Fruit fly (Drosophila melanogaster) whole organism, wandering third instar larva: Measurements from ENCODE around the gene PGRP-LC.

ENCODE experiments used
- Abd-B ChIP-seq: fragments of >200 bp; optimal IDR thresholded peaks from 2 replicates; lab custom pipeline; 2017; ENCODE audit warnings: missing biosample characterization, missing genetic modification characterization
- CG32264 ChIP-seq: fragments of 200-800 bp; sonication (Bioruptor generic); optimal IDR thresholded peaks from 2 replicates; lab custom pipeline; 2016; ENCODE audit warnings: missing biosample characterization, missing genetic modification characterization
- CG9705 ChIP-seq: fragments of 200-800 bp; sonication (Bioruptor generic); optimal IDR thresholded peaks from 2 replicates; lab custom pipeline; 2018; ENCODE audit warnings: missing biosample characterization, mild to moderate bottlenecking, missing genetic modification characterization
- CrebA ChIP-seq: fragments of 200-800 bp; sonication (Bioruptor generic); optimal IDR thresholded peaks from 2 replicates; lab custom pipeline; 2016; ENCODE audit warnings: missing biosample characterization, mild to moderate bottlenecking, missing genetic modification characterization, borderline replicate concordance
- Dfd ChIP-seq: fragments of >200 bp; optimal IDR thresholded peaks from 2 replicates; lab custom pipeline; 2017; ENCODE audit warnings: missing biosample characterization, missing genetic modification characterization
- Dif ChIP-seq: fragments of 200-275, 200-300 bp; sonication (Bioruptor generic); optimal IDR thresholded peaks from 2 replicates; lab custom pipeline; 2018; ENCODE audit warnings: missing biosample characterization, missing genetic modification characterization; ENCODE audit not compliant: partially characterized antibody
- GATAd ChIP-seq: sonication (Bioruptor generic); optimal IDR thresholded peaks from 2 replicates; lab custom pipeline; 2016; ENCODE audit warnings: missing biosample characterization, missing genetic modification characterization
- HLH106 ChIP-seq: fragments of 200-800 bp; optimal IDR thresholded peaks from 3 replicates; lab custom pipeline; 2019; ENCODE audit warnings: missing biosample characterization, mild to moderate bottlenecking, missing genetic modification characterization, moderate library complexity
- Hnf4 ChIP-seq: fragments of 200-800 bp; sonication (Bioruptor generic); optimal IDR thresholded peaks from 2 replicates; lab custom pipeline; 2016; ENCODE audit warnings: missing biosample characterization, mild to moderate bottlenecking, missing genetic modification characterization
- Hr78 ChIP-seq: fragments of >200 bp; optimal IDR thresholded peaks from 2 replicates; lab custom pipeline; 2017; ENCODE audit warnings: missing biosample characterization, missing genetic modification characterization
- Hr83 ChIP-seq: fragments of 200-300 bp; sonication (Bioruptor generic); optimal IDR thresholded peaks from 2 replicates; lab custom pipeline; 2016; ENCODE audit warnings: missing biosample characterization, mild to moderate bottlenecking, missing genetic modification characterization, moderate library complexity; ENCODE audit not compliant: poor library complexity, severe bottlenecking
- Jra ChIP-seq: sonication (Bioruptor generic); optimal IDR thresholded peaks from 2 replicates; lab custom pipeline; 2016; ENCODE audit warnings: missing biosample characterization, missing genetic modification characterization
- Mio ChIP-seq: sonication (Bioruptor generic); optimal IDR thresholded peaks from 2 replicates; lab custom pipeline; 2016; ENCODE audit warnings: missing biosample characterization, missing genetic modification characterization
- Myc ChIP-seq: fragments of >200 bp; optimal IDR thresholded peaks from 2 replicates; lab custom pipeline; 2017
- N ChIP-seq: fragments of >200 bp; optimal IDR thresholded peaks from 2 replicates; lab custom pipeline; 2018; ENCODE audit warnings: missing biosample characterization, missing external identifiers, missing genetic modification characterization
- OdsH ChIP-seq: fragments of 200-800 bp; sonication (Bioruptor generic); optimal IDR thresholded peaks from 2 replicates; lab custom pipeline; 2016; ENCODE audit warnings: missing biosample characterization, mild to moderate bottlenecking, missing genetic modification characterization
- Rel ChIP-seq, 2 experiments: fragments of 200-800 bp; sonication (Bioruptor generic) in 1 of 2; optimal IDR thresholded peaks; 2 replicates in 1 of 2; 3 replicates in 1 of 2; lab custom pipeline; 2016 to 2019; ENCODE audit warnings: mild to moderate bottlenecking in 2 of 2, missing biosample characterization in 2 of 2, missing genetic modification characterization in 2 of 2, moderate library complexity in 1 of 2
- Sp1 ChIP-seq: fragments of 200-800 bp; sonication (Bioruptor generic); optimal IDR thresholded peaks from 3 replicates; lab custom pipeline; 2019; ENCODE audit warnings: missing biosample characterization, mild to moderate bottlenecking, missing genetic modification characterization, moderate library complexity
- br ChIP-seq: fragments of 200-800 bp; sonication (Bioruptor generic); optimal IDR thresholded peaks from 2 replicates; lab custom pipeline; 2016; ENCODE audit warnings: missing biosample characterization, missing genetic modification characterization
- brk ChIP-seq: fragments of 200-800 bp; sonication (Bioruptor generic); optimal IDR thresholded peaks from 2 replicates; lab custom pipeline; 2016; ENCODE audit warnings: missing biosample characterization, mild to moderate bottlenecking, missing genetic modification characterization
- dl ChIP-seq, 2 experiments: fragments of 175-275, 200-275 bp in 1 of 2; fragments of 200-275 bp in 1 of 2; sonication (Bioruptor generic); optimal IDR thresholded peaks; lab custom pipeline; 2018; ENCODE audit warnings: mild to moderate bottlenecking in 2 of 2, missing biosample characterization in 2 of 2, missing genetic modification characterization in 2 of 2, moderate library complexity in 2 of 2; ENCODE audit not compliant: partially characterized antibody in 2 of 2, insufficient read depth in 1 of 2
- dmrt93B ChIP-seq: fragments of 200-800 bp; sonication (Bioruptor generic); optimal IDR thresholded peaks from 2 replicates; lab custom pipeline; 2018; ENCODE audit warnings: missing biosample characterization, mild to moderate bottlenecking, missing genetic modification characterization
- dsf ChIP-seq: sonication (Bioruptor generic); optimal IDR thresholded peaks from 2 replicates; lab custom pipeline; 2016; ENCODE audit warnings: missing biosample characterization, missing genetic modification characterization, borderline replicate concordance
- ey ChIP-seq: fragments of 200-800 bp; sonication (Bioruptor generic); optimal IDR thresholded peaks from 2 replicates; lab custom pipeline; 2016; ENCODE audit warnings: missing biosample characterization, missing genetic modification characterization
- foxo ChIP-seq, 2 experiments: fragments of 200-800 bp; sonication (Bioruptor generic); optimal IDR thresholded peaks; 2 replicates in 1 of 2; 3 replicates in 1 of 2; lab custom pipeline; 2016 to 2017; ENCODE audit warnings: missing biosample characterization in 2 of 2, missing genetic modification characterization in 2 of 2
- fru ChIP-seq: fragments of 200-800 bp; sonication (Bioruptor generic); optimal IDR thresholded peaks from 3 replicates; lab custom pipeline; 2016; ENCODE audit warnings: missing biosample characterization, mild to moderate bottlenecking, missing genetic modification characterization
- h ChIP-seq: fragments of 200-800 bp; sonication (Bioruptor generic); optimal IDR thresholded peaks from 3 replicates; lab custom pipeline; 2016; ENCODE audit warnings: missing biosample characterization, mild to moderate bottlenecking, missing genetic modification characterization
- jim ChIP-seq: fragments of 175-275, 200-325 bp; sonication (Bioruptor generic); optimal IDR thresholded peaks from 2 replicates; lab custom pipeline; 2016; ENCODE audit warnings: missing biosample characterization, mild to moderate bottlenecking, missing genetic modification characterization
- lola ChIP-seq: fragments of >200 bp; optimal IDR thresholded peaks from 2 replicates; lab custom pipeline; 2017; ENCODE audit warnings: missing biosample characterization, missing genetic modification characterization
- pan ChIP-seq: fragments of >200 bp; optimal IDR thresholded peaks from 2 replicates; lab custom pipeline; 2017
- psq ChIP-seq: fragments of 200-800 bp; sonication (Bioruptor generic); optimal IDR thresholded peaks from 3 replicates; lab custom pipeline; 2017; ENCODE audit warnings: missing biosample characterization, mild to moderate bottlenecking, missing genetic modification characterization, moderate library complexity
- rgr ChIP-seq: fragments of 200-800 bp; sonication (Bioruptor generic); optimal IDR thresholded peaks from 3 replicates; lab custom pipeline; 2016; ENCODE audit warnings: missing biosample characterization, mild to moderate bottlenecking, missing genetic modification characterization
- sage ChIP-seq: fragments of 200-800 bp; sonication (Bioruptor generic); optimal IDR thresholded peaks from 2 replicates; lab custom pipeline; 2016; ENCODE audit warnings: missing biosample characterization, mild to moderate bottlenecking, missing genetic modification characterization
- sv ChIP-seq: fragments of 200-800 bp; sonication (Bioruptor generic); optimal IDR thresholded peaks from 3 replicates; lab custom pipeline; 2016; ENCODE audit warnings: missing biosample characterization, missing genetic modification characterization
- tai ChIP-seq: sonication (Bioruptor generic); optimal IDR thresholded peaks from 2 replicates; lab custom pipeline; 2016; ENCODE audit warnings: missing biosample characterization, missing genetic modification characterization
- usp ChIP-seq: fragments of >200 bp; optimal IDR thresholded peaks from 2 replicates; lab custom pipeline; 2017; ENCODE audit warnings: missing biosample characterization, missing genetic modification characterization
- woc ChIP-seq: sonication (Bioruptor generic); optimal IDR thresholded peaks from 2 replicates; lab custom pipeline; 2016; ENCODE audit warnings: missing biosample characterization, mild to moderate bottlenecking, missing genetic modification characterization

PGRP-LC gene

dm6 chr3L:9373374-9374004 is 34.9 kb downstream of the PGRP-LC start:
- TF ChIP-seq GATAd (GFP tag; lab: Kevin White, UChicago), result no peak
- TF ChIP-seq woc (GFP tag; lab: Kevin White, UChicago), result peak; percentile 1
- peak; percentile 57 for TF ChIP-seq sage
- peak; percentile 37 for TF ChIP-seq Jra (GFP tag; lab: Kevin White, UChicago)
- TF ChIP-seq CrebA, result no peak
- peak; percentile 50 for TF ChIP-seq ey
- TF ChIP-seq Hr83, result peak; percentile 75
- TF ChIP-seq OdsH (GFP tag; lab: Kevin White, UChicago), result peak; percentile 72
- peak; percentile 87 to 90 for TF ChIP-seq dl (GFP tag; optimal IDR thresholded peaks at IDR 0.05; lab: Kevin White, UChicago; ENCODE audit: insufficient read depth in 1 of 2, partially characterized antibody in 2 of 2)
- peak; percentile 80 for TF ChIP-seq Sp1 (GFP tag; lab: Kevin White, UChicago)
- no peak for TF ChIP-seq Myc (lab: Kevin White, UChicago)
- no peak for TF ChIP-seq Mio
- no peak for TF ChIP-seq tai (GFP tag; lab: Kevin White, UChicago)
- peak; percentile 36 for TF ChIP-seq dmrt93B (GFP tag; lab: Kevin White, UChicago)
- no peak for TF ChIP-seq CG32264
- peak; percentile 96 for TF ChIP-seq Dif
- TF ChIP-seq N (GFP tag; lab: Kevin White, UChicago), result no peak
- TF ChIP-seq h (GFP tag; lab: Kevin White, UChicago), result peak; percentile 77
- TF ChIP-seq CG9705 (GFP tag; lab: Kevin White, UChicago), result peak; percentile 51
- peak; percentile 63 for TF ChIP-seq brk
- TF ChIP-seq br (GFP tag; lab: Kevin White, UChicago), result peak; percentile 40
- TF ChIP-seq pan (lab: Kevin White, UChicago), result no peak
- TF ChIP-seq foxo (GFP tag; optimal IDR thresholded peaks at IDR 0.05; lab: Kevin White, UChicago), result peak in 1 of 2 experiments; percentile 83
- no peak for TF ChIP-seq Dfd (GFP tag; lab: Kevin White, UChicago)
- TF ChIP-seq psq (GFP tag; lab: Kevin White, UChicago), result peak; percentile 47
- no peak for TF ChIP-seq Rel (GFP tag; optimal IDR thresholded peaks at IDR 0.05; lab: Kevin White, UChicago)
- TF ChIP-seq Rel (tag; optimal IDR thresholded peaks at IDR 0.05; lab: Kevin White, UChicago), result peak; percentile 21
- TF ChIP-seq sv, result peak; percentile 53
- TF ChIP-seq Abd-B (GFP tag; lab: Kevin White, UChicago), result no peak
- TF ChIP-seq lola (GFP tag; lab: Kevin White, UChicago), result no peak
- no peak for TF ChIP-seq usp
- TF ChIP-seq HLH106 (tag; lab: Kevin White, UChicago), result peak; percentile 47
- no peak for TF ChIP-seq dsf (GFP tag; lab: Kevin White, UChicago)
- TF ChIP-seq rgr (GFP tag; lab: Kevin White, UChicago), result peak; percentile 82
- peak; percentile 63 for TF ChIP-seq Hnf4 (GFP tag; lab: Kevin White, UChicago)
- TF ChIP-seq jim, result no peak
- TF ChIP-seq fru, result peak; percentile 68

dm6 chr3L:9375130-9375529 is 36.5 kb downstream of the PGRP-LC start, which contains the start of gene CG4461:
CG4461 (plus strand) TSS chr3L:9375430.
- TF ChIP-seq psq (GFP tag; lab: Kevin White, UChicago) (no peak), N (GFP tag; lab: Kevin White, UChicago) (no peak), sage (no peak), pan (lab: Kevin White, UChicago) (no peak), CG32264 (no peak), Rel (GFP tag; optimal IDR thresholded peaks at IDR 0.05; lab: Kevin White, UChicago) (no peak), Rel (tag; optimal IDR thresholded peaks at IDR 0.05; lab: Kevin White, UChicago) (no peak), Jra (GFP tag; lab: Kevin White, UChicago) (no peak), Dif (no peak), dl (GFP tag; optimal IDR thresholded peaks at IDR 0.05; lab: Kevin White, UChicago; ENCODE audit: insufficient read depth in 1 of 2, partially characterized antibody in 2 of 2) (no peak)

DNA sequence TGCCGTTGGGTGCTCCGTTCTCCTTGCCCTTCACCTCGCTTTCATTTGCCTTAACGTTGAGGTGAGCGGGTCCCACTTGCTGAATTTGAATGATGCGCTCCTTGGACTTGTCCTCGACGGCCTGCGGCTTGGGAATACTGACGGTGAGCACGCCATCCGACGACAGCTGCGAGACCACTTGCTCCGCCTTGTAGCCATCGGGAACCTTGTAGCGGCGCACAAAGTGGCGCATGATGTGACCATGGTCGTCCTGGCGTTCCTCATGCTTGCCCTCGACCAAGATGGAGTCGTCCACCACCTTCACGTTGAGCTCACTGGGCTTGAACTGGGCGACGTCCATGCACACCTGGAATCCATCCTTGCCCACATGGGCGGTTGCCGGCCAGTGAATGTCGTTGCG is 38.0 kb downstream of the PGRP-LC start:
- TF ChIP-seq OdsH (GFP tag; lab: Kevin White, UChicago), result no peak
- no peak for TF ChIP-seq Rel (GFP tag; optimal IDR thresholded peaks at IDR 0.05; lab: Kevin White, UChicago)
- TF ChIP-seq Rel (tag; optimal IDR thresholded peaks at IDR 0.05; lab: Kevin White, UChicago), result no peak
- TF ChIP-seq CrebA, result no peak
- TF ChIP-seq Hr78, result no peak
- no peak for TF ChIP-seq dl (GFP tag; optimal IDR thresholded peaks at IDR 0.05; lab: Kevin White, UChicago; ENCODE audit: insufficient read depth in 1 of 2, partially characterized antibody in 2 of 2)
- no peak for TF ChIP-seq Mio
- TF ChIP-seq sage, result no peak
- no peak for TF ChIP-seq dmrt93B (GFP tag; lab: Kevin White, UChicago)
